Worm (Caenorhabditis elegans): Measurements from ENCODE around the gene F02D10.2.
A peak's percentile ranks its signal among the peaks of the same experiment; 100 is the strongest.

Gene F02D10.2

DNA sequence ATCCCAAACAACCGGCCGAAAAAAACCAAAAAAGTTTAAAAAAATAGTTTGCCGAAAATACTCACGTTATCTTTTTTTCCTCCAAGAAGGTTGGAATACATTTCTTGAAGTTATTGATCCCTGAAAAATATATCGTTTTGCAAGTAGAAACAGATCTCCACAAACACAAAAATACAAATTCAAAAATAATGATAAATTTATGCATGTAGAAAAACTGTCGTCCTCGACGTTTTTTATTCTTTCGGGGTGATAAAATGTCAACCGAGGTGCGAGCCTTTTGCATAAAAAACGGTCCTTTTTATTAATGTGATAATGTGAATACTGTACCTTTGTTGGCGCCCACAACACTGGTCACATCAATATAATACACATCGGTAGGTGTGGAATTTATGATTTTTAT lies at the start of gene F02D10.2:
TSS of gene F02D10.2 (minus strand) at position 101 of the 400 bp plus-strand sequence.
- TF ChIP-seq dve-1 (tag; optimal IDR thresholded peaks at IDR 0.05; ENCODE audit: insufficient read depth) (no peak), gei-8 (GFP tag; optimal IDR thresholded peaks at IDR 0.05) (no peak), F26F4.8 (GFP tag; conservative IDR thresholded peaks at IDR 0.05) (no peak), dmd-6 (GFP tag; IDR thresholded peaks at IDR 0.05) (no peak), lsy-2 (tag; optimal IDR thresholded peaks at IDR 0.05) (no peak), nhr-10 (tag; optimal IDR thresholded peaks at IDR 0.05) (no peak), ztf-7 (tag; optimal IDR thresholded peaks at IDR 0.05) (no peak), ZK546.5 (tag; optimal IDR thresholded peaks at IDR 0.05) (no peak), nhr-48 (tag; optimal IDR thresholded peaks at IDR 0.05) (no peak), lin-38 (GFP tag; IDR thresholded peaks at IDR 0.05) (no peak), hlh-11 (tag; optimal IDR thresholded peaks at IDR 0.05) (no peak), zfp-3 (GFP tag; conservative IDR thresholded peaks at IDR 0.05) (no peak), zfp-2 (tag; optimal IDR thresholded peaks at IDR 0.05) (no peak), dmd-8 (GFP tag; IDR thresholded peaks at IDR 0.05) (no peak), mdl-1 (tag; optimal IDR thresholded peaks at IDR 0.05) (no peak), arid-1 (GFP tag; conservative IDR thresholded peaks at IDR 0.05) (no peak), nhr-28 (tag; optimal IDR thresholded peaks at IDR 0.05) (no peak)

DNA sequence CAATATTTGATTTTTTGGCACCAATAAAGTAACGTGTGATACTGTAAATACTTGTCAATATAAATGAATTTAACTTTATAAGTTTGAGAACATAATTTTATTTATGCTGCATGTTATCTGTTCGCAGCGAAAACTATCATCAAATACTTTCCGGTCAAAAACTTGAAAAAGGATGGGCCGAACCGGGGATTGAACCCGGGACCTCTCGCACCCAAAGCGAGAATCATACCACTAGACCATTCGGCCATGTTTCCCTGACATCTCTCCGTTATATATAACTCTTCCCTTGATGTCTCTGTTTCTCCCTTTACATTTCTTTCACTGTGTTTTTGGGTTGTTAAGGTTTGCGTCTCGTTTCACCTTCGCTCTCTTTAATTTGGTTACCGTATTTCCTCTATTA lies 48.1 kb upstream of the F02D10.2 start:
- TF ChIP-seq T20F7.1 (GFP tag; optimal IDR thresholded peaks at IDR 0.05), result peak; percentile 53
- TF ChIP-seq fos-1 (tag; optimal IDR thresholded peaks at IDR 0.05), result no peak
- TF ChIP-seq Y48G9A.11 (GFP tag; IDR thresholded peaks at IDR 0.05), result 0 out of 2 replicates have a peak, but pooled peaks have one; percentile 49
- TF ChIP-seq dmd-9 (GFP tag; IDR thresholded peaks at IDR 0.05), result 0 out of 2 replicates have a peak, but pooled peaks have one; percentile 23
- no peak for TF ChIP-seq ceh-82 (tag; optimal IDR thresholded peaks at IDR 0.05)
- peak; percentile 90 for TF ChIP-seq dmd-8 (GFP tag; IDR thresholded peaks at IDR 0.05)
- peak; percentile 90 for TF ChIP-seq vab-7 (GFP tag; IDR thresholded peaks at IDR 0.05)
- no peak for TF ChIP-seq pqm-1 (tag; optimal IDR thresholded peaks at IDR 0.05)
- TF ChIP-seq aha-1 (tag), result peak; percentile 69
- no peak for TF ChIP-seq ceh-62 (tag; optimal IDR thresholded peaks at IDR 0.05)
- peak; percentile 83 for TF ChIP-seq ceh-20 (GFP tag; IDR thresholded peaks at IDR 0.05)
- peak; percentile 73 to 91; a peak in 3 of 4 replicates for TF ChIP-seq madf-5 (GFP tag; IDR thresholded peaks at IDR 0.05)
- TF ChIP-seq F26F4.8 (GFP tag; conservative IDR thresholded peaks at IDR 0.05), result peak; percentile 91
- 0 out of 2 replicates have a peak, but pooled peaks have one; percentile 32 for TF ChIP-seq Y105C5A.15 (GFP tag; IDR thresholded peaks at IDR 0.05)
- TF ChIP-seq ZK337.2 (GFP tag; IDR thresholded peaks at IDR 0.05), result 0 out of 2 replicates have a peak, but pooled peaks have one; percentile 64
- no peak for TF ChIP-seq ceh-32 (tag; optimal IDR thresholded peaks at IDR 0.05; ENCODE audit: poor library complexity)
- TF ChIP-seq attf-4 (tag; optimal IDR thresholded peaks at IDR 0.05), result no peak
- TF ChIP-seq jun-1 (tag; optimal IDR thresholded peaks at IDR 0.05), result peak; percentile 19
- peak; percentile 36 for TF ChIP-seq ztf-7 (tag; optimal IDR thresholded peaks at IDR 0.05)
- no peak for TF ChIP-seq cey-2 (tag; optimal IDR thresholded peaks at IDR 0.05; ENCODE audit: borderline replicate concordance, insufficient read depth)
- peak in 1 of 2 experiments; percentile 51 for TF ChIP-seq hif-1 (tag; optimal IDR thresholded peaks at IDR 0.05)
- peak; percentile 0 for TF ChIP-seq dpl-1 (GFP tag; optimal IDR thresholded peaks at IDR 0.05)
- TF ChIP-seq dmd-6 (GFP tag; IDR thresholded peaks at IDR 0.05), result peak; percentile 69
- TF ChIP-seq hlh-11 (tag; optimal IDR thresholded peaks at IDR 0.05), result peak; percentile 55
- TF ChIP-seq unc-130 (GFP tag; optimal IDR thresholded peaks at IDR 0.05), result peak; percentile 54
- TF ChIP-seq ZK546.5 (tag; optimal IDR thresholded peaks at IDR 0.05), result no peak
- peak; percentile 65 for TF ChIP-seq spr-3 (GFP tag; optimal IDR thresholded peaks at IDR 0.05)
- peak; percentile 64; the same call in 1 of the 2 replicates for TF ChIP-seq lin-29 (GFP tag; IDR thresholded peaks at IDR 0.05)
- peak; percentile 69 for TF ChIP-seq nhr-48 (tag; optimal IDR thresholded peaks at IDR 0.05)
- no peak for TF ChIP-seq Y5F2A.4 (GFP tag; optimal IDR thresholded peaks at IDR 0.05)
- TF ChIP-seq zag-1 (tag; optimal IDR thresholded peaks at IDR 0.05), result no peak
- TF ChIP-seq lin-15B (tag; optimal IDR thresholded peaks at IDR 0.05), result no peak
- peak; percentile 69; the same call in 1 of the 2 replicates for TF ChIP-seq tra-1 (GFP tag; IDR thresholded peaks at IDR 0.05)
- TF ChIP-seq ces-1 (GFP tag; optimal IDR thresholded peaks at IDR 0.05), result no peak
- TF ChIP-seq Y75B8A.6 (GFP tag; IDR thresholded peaks at IDR 0.05), result 0 out of 2 replicates have a peak, but pooled peaks have one; percentile 43
- peak; percentile 57 for TF ChIP-seq zip-2 (tag; optimal IDR thresholded peaks at IDR 0.05)
- TF ChIP-seq lim-7 (GFP tag; IDR thresholded peaks at IDR 0.05), result peak; percentile 93
- no peak for TF ChIP-seq tag-97 (GFP tag; IDR thresholded peaks at IDR 0.05)
- peak; percentile 68 for TF ChIP-seq rbr-2 (tag; optimal IDR thresholded peaks at IDR 0.05)

Measured in whole organism, L4 larva.